Worm (Caenorhabditis elegans): ENCODE data around the gene R02F11.11.

DNA sequence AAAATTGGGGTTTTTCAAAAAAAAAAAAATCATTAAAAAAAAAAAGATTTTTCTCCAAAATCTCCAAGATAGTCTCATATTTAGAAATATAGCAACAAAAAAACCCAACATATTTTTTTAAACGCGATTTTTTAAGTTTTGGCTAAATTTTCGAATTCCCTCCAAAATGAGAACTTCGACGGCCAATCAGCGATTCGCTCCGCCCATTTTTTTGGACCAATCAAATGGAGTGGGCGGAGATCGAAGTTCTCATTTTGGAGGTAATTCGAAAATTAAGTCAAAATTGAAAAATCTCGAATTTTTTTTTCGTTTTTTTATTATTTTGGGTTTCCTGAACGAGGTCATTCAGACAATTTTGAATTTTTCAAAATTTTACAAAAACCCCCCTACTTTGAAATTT lies 22.2 kb downstream of the R02F11.11 start:
- no peak for TF ChIP-seq med-1 (GFP tag; optimal IDR thresholded peaks at IDR 0.05; ENCODE audit: insufficient read depth)
- TF ChIP-seq T22C8.4 (GFP tag; IDR thresholded peaks at IDR 0.05), result no peak
- TF ChIP-seq tab-1 (GFP tag; IDR thresholded peaks at IDR 0.05), result no peak
- TF ChIP-seq ztf-29 (GFP tag; IDR thresholded peaks at IDR 0.05), result no peak
- no peak for TF ChIP-seq cog-1 (tag; optimal IDR thresholded peaks at IDR 0.05)
- TF ChIP-seq ztf-23 (GFP tag; IDR thresholded peaks at IDR 0.05), result no peak
- TF ChIP-seq flt-1 (GFP tag; IDR thresholded peaks at IDR 0.05), result no peak
- TF ChIP-seq ref-1 (GFP tag; conservative IDR thresholded peaks at IDR 0.05), result no peak
- TF ChIP-seq klf-2 (GFP tag; conservative IDR thresholded peaks at IDR 0.05), result no peak

All from whole organism, midembryonic.